Fruit fly (Drosophila melanogaster) whole organism, wandering third instar larva: ENCODE measurements around the gene CG42536.

Source experiments
- Abd-B ChIP-seq: fragments of >200 bp; optimal IDR thresholded peaks from 2 replicates; lab custom pipeline; 2017; ENCODE audit warnings: missing biosample characterization, missing genetic modification characterization
- CG32264 ChIP-seq: fragments of 200-800 bp; sonication (Bioruptor generic); optimal IDR thresholded peaks from 2 replicates; lab custom pipeline; 2016; ENCODE audit warnings: missing biosample characterization, missing genetic modification characterization
- CG9705 ChIP-seq: fragments of 200-800 bp; sonication (Bioruptor generic); optimal IDR thresholded peaks from 2 replicates; lab custom pipeline; 2018; ENCODE audit warnings: missing biosample characterization, mild to moderate bottlenecking, missing genetic modification characterization
- CrebA ChIP-seq: fragments of 200-800 bp; sonication (Bioruptor generic); optimal IDR thresholded peaks from 2 replicates; lab custom pipeline; 2016; ENCODE audit warnings: missing biosample characterization, mild to moderate bottlenecking, missing genetic modification characterization, borderline replicate concordance
- Dfd ChIP-seq: fragments of >200 bp; optimal IDR thresholded peaks from 2 replicates; lab custom pipeline; 2017; ENCODE audit warnings: missing biosample characterization, missing genetic modification characterization
- Dif ChIP-seq: fragments of 200-275, 200-300 bp; sonication (Bioruptor generic); optimal IDR thresholded peaks from 2 replicates; lab custom pipeline; 2018; ENCODE audit warnings: missing biosample characterization, missing genetic modification characterization; ENCODE audit not compliant: partially characterized antibody
- GATAd ChIP-seq: sonication (Bioruptor generic); optimal IDR thresholded peaks from 2 replicates; lab custom pipeline; 2016; ENCODE audit warnings: missing biosample characterization, missing genetic modification characterization
- HLH106 ChIP-seq: fragments of 200-800 bp; optimal IDR thresholded peaks from 3 replicates; lab custom pipeline; 2019; ENCODE audit warnings: missing biosample characterization, mild to moderate bottlenecking, missing genetic modification characterization, moderate library complexity
- Hnf4 ChIP-seq: fragments of 200-800 bp; sonication (Bioruptor generic); optimal IDR thresholded peaks from 2 replicates; lab custom pipeline; 2016; ENCODE audit warnings: missing biosample characterization, mild to moderate bottlenecking, missing genetic modification characterization
- Hr78 ChIP-seq: fragments of >200 bp; optimal IDR thresholded peaks from 2 replicates; lab custom pipeline; 2017; ENCODE audit warnings: missing biosample characterization, missing genetic modification characterization
- Hr83 ChIP-seq: fragments of 200-300 bp; sonication (Bioruptor generic); optimal IDR thresholded peaks from 2 replicates; lab custom pipeline; 2016; ENCODE audit warnings: missing biosample characterization, mild to moderate bottlenecking, missing genetic modification characterization, moderate library complexity; ENCODE audit not compliant: poor library complexity, severe bottlenecking
- Jra ChIP-seq: sonication (Bioruptor generic); optimal IDR thresholded peaks from 2 replicates; lab custom pipeline; 2016; ENCODE audit warnings: missing biosample characterization, missing genetic modification characterization
- Mio ChIP-seq: sonication (Bioruptor generic); optimal IDR thresholded peaks from 2 replicates; lab custom pipeline; 2016; ENCODE audit warnings: missing biosample characterization, missing genetic modification characterization
- Myc ChIP-seq: fragments of >200 bp; optimal IDR thresholded peaks from 2 replicates; lab custom pipeline; 2017
- N ChIP-seq: fragments of >200 bp; optimal IDR thresholded peaks from 2 replicates; lab custom pipeline; 2018; ENCODE audit warnings: missing biosample characterization, missing external identifiers, missing genetic modification characterization
- OdsH ChIP-seq: fragments of 200-800 bp; sonication (Bioruptor generic); optimal IDR thresholded peaks from 2 replicates; lab custom pipeline; 2016; ENCODE audit warnings: missing biosample characterization, mild to moderate bottlenecking, missing genetic modification characterization
- Rel ChIP-seq, 2 experiments: fragments of 200-800 bp; sonication (Bioruptor generic) in 1 of 2; optimal IDR thresholded peaks; 2 replicates in 1 of 2; 3 replicates in 1 of 2; lab custom pipeline; 2016 to 2019; ENCODE audit warnings: mild to moderate bottlenecking in 2 of 2, missing biosample characterization in 2 of 2, missing genetic modification characterization in 2 of 2, moderate library complexity in 1 of 2
- Sp1 ChIP-seq: fragments of 200-800 bp; sonication (Bioruptor generic); optimal IDR thresholded peaks from 3 replicates; lab custom pipeline; 2019; ENCODE audit warnings: missing biosample characterization, mild to moderate bottlenecking, missing genetic modification characterization, moderate library complexity
- Vsx2 ChIP-seq: fragments of 200-300, 225-300 bp; sonication (Bioruptor generic); optimal IDR thresholded peaks from 2 replicates; lab custom pipeline; 2018; ENCODE audit warnings: missing biosample characterization, missing genetic modification characterization; ENCODE audit not compliant: partially characterized antibody
- br ChIP-seq: fragments of 200-800 bp; sonication (Bioruptor generic); optimal IDR thresholded peaks from 2 replicates; lab custom pipeline; 2016; ENCODE audit warnings: missing biosample characterization, missing genetic modification characterization
- brk ChIP-seq: fragments of 200-800 bp; sonication (Bioruptor generic); optimal IDR thresholded peaks from 2 replicates; lab custom pipeline; 2016; ENCODE audit warnings: missing biosample characterization, mild to moderate bottlenecking, missing genetic modification characterization
- dl ChIP-seq, 2 experiments: fragments of 175-275, 200-275 bp in 1 of 2; fragments of 200-275 bp in 1 of 2; sonication (Bioruptor generic); optimal IDR thresholded peaks; lab custom pipeline; 2018; ENCODE audit warnings: mild to moderate bottlenecking in 2 of 2, missing biosample characterization in 2 of 2, missing genetic modification characterization in 2 of 2, moderate library complexity in 2 of 2; ENCODE audit not compliant: partially characterized antibody in 2 of 2, insufficient read depth in 1 of 2
- dmrt93B ChIP-seq: fragments of 200-800 bp; sonication (Bioruptor generic); optimal IDR thresholded peaks from 2 replicates; lab custom pipeline; 2018; ENCODE audit warnings: missing biosample characterization, mild to moderate bottlenecking, missing genetic modification characterization
- dsf ChIP-seq: sonication (Bioruptor generic); optimal IDR thresholded peaks from 2 replicates; lab custom pipeline; 2016; ENCODE audit warnings: missing biosample characterization, missing genetic modification characterization, borderline replicate concordance
- ey ChIP-seq: fragments of 200-800 bp; sonication (Bioruptor generic); optimal IDR thresholded peaks from 2 replicates; lab custom pipeline; 2016; ENCODE audit warnings: missing biosample characterization, missing genetic modification characterization
- foxo ChIP-seq, 2 experiments: fragments of 200-800 bp; sonication (Bioruptor generic); optimal IDR thresholded peaks; 2 replicates in 1 of 2; 3 replicates in 1 of 2; lab custom pipeline; 2016 to 2017; ENCODE audit warnings: missing biosample characterization in 2 of 2, missing genetic modification characterization in 2 of 2
- fru ChIP-seq: fragments of 200-800 bp; sonication (Bioruptor generic); optimal IDR thresholded peaks from 3 replicates; lab custom pipeline; 2016; ENCODE audit warnings: missing biosample characterization, mild to moderate bottlenecking, missing genetic modification characterization
- h ChIP-seq: fragments of 200-800 bp; sonication (Bioruptor generic); optimal IDR thresholded peaks from 3 replicates; lab custom pipeline; 2016; ENCODE audit warnings: missing biosample characterization, mild to moderate bottlenecking, missing genetic modification characterization
- jim ChIP-seq: fragments of 175-275, 200-325 bp; sonication (Bioruptor generic); optimal IDR thresholded peaks from 2 replicates; lab custom pipeline; 2016; ENCODE audit warnings: missing biosample characterization, mild to moderate bottlenecking, missing genetic modification characterization
- lola ChIP-seq: fragments of >200 bp; optimal IDR thresholded peaks from 2 replicates; lab custom pipeline; 2017; ENCODE audit warnings: missing biosample characterization, missing genetic modification characterization
- pan ChIP-seq: fragments of >200 bp; optimal IDR thresholded peaks from 2 replicates; lab custom pipeline; 2017
- psq ChIP-seq: fragments of 200-800 bp; sonication (Bioruptor generic); optimal IDR thresholded peaks from 3 replicates; lab custom pipeline; 2017; ENCODE audit warnings: missing biosample characterization, mild to moderate bottlenecking, missing genetic modification characterization, moderate library complexity
- rgr ChIP-seq: fragments of 200-800 bp; sonication (Bioruptor generic); optimal IDR thresholded peaks from 3 replicates; lab custom pipeline; 2016; ENCODE audit warnings: missing biosample characterization, mild to moderate bottlenecking, missing genetic modification characterization
- sage ChIP-seq: fragments of 200-800 bp; sonication (Bioruptor generic); optimal IDR thresholded peaks from 2 replicates; lab custom pipeline; 2016; ENCODE audit warnings: missing biosample characterization, mild to moderate bottlenecking, missing genetic modification characterization
- sv ChIP-seq: fragments of 200-800 bp; sonication (Bioruptor generic); optimal IDR thresholded peaks from 3 replicates; lab custom pipeline; 2016; ENCODE audit warnings: missing biosample characterization, missing genetic modification characterization
- tai ChIP-seq: sonication (Bioruptor generic); optimal IDR thresholded peaks from 2 replicates; lab custom pipeline; 2016; ENCODE audit warnings: missing biosample characterization, missing genetic modification characterization
- usp ChIP-seq: fragments of >200 bp; optimal IDR thresholded peaks from 2 replicates; lab custom pipeline; 2017; ENCODE audit warnings: missing biosample characterization, missing genetic modification characterization
- woc ChIP-seq: sonication (Bioruptor generic); optimal IDR thresholded peaks from 2 replicates; lab custom pipeline; 2016; ENCODE audit warnings: missing biosample characterization, mild to moderate bottlenecking, missing genetic modification characterization

The CG42536 gene

dm6 chr3L:10664511-10665062, 34.7 kb upstream of the CG42536 start, which contains the start of gene simj (continued):
- TF ChIP-seq brk (GFP tag; lab: Kevin White, UChicago) (peak; percentile 77), lola (no peak), Dfd (GFP tag; lab: Kevin White, UChicago) (no peak), Mio (GFP tag; lab: Kevin White, UChicago) (no peak)

dm6 chr3L:10663190-10663763, 33.4 kb upstream of the CG42536 start, which contains the start of gene Adi1:
Adi1 (plus strand) TSS chr3L:10663376.
- TF ChIP-seq brk (GFP tag; lab: Kevin White, UChicago) (peak; percentile 23), HLH106 (tag; lab: Kevin White, UChicago) (no peak), foxo (GFP tag; optimal IDR thresholded peaks at IDR 0.05; lab: Kevin White, UChicago) (peak in 1 of 2 experiments; percentile 24), Rel (GFP tag; optimal IDR thresholded peaks at IDR 0.05; lab: Kevin White, UChicago) (no peak), Rel (tag; optimal IDR thresholded peaks at IDR 0.05; lab: Kevin White, UChicago) (peak; percentile 7)

- TF ChIP-seq woc (peak; percentile 68), dl (GFP tag; optimal IDR thresholded peaks at IDR 0.05; lab: Kevin White, UChicago; ENCODE audit: insufficient read depth in 1 of 2, partially characterized antibody in 2 of 2) (no peak), sv (GFP tag; lab: Kevin White, UChicago) (no peak), rgr (GFP tag; lab: Kevin White, UChicago) (peak; percentile 30), Hr83 (GFP tag; lab: Kevin White, UChicago) (peak; percentile 33), foxo (GFP tag; optimal IDR thresholded peaks at IDR 0.05; lab: Kevin White, UChicago) (peak in 1 of 2 experiments; percentile 24), br (peak; percentile 61), Dif (GFP tag; lab: Kevin White, UChicago) (no peak), lola (no peak), HLH106 (tag; lab: Kevin White, UChicago) (peak; percentile 64), fru (GFP tag; lab: Kevin White, UChicago) (peak; percentile 9), Mio (GFP tag; lab: Kevin White, UChicago) (peak; percentile 19), Hr78 (no peak), dsf (GFP tag; lab: Kevin White, UChicago) (no peak), Abd-B (no peak), tai (peak; percentile 54), GATAd (GFP tag; lab: Kevin White, UChicago) (no peak), Rel (GFP tag; optimal IDR thresholded peaks at IDR 0.05; lab: Kevin White, UChicago) (no peak), Rel (tag; optimal IDR thresholded peaks at IDR 0.05; lab: Kevin White, UChicago) (peak; percentile 47), CG9705 (no peak), Sp1 (GFP tag; lab: Kevin White, UChicago) (peak; percentile 37), Myc (lab: Kevin White, UChicago) (peak; percentile 5), brk (GFP tag; lab: Kevin White, UChicago) (peak; percentile 32), h (GFP tag; lab: Kevin White, UChicago) (peak; percentile 40), CG32264 (GFP tag; lab: Kevin White, UChicago) (no peak), Dfd (GFP tag; lab: Kevin White, UChicago) (no peak), Jra (GFP tag; lab: Kevin White, UChicago) (no peak), Vsx2 (no peak), ey (no peak), usp (no peak), sage (GFP tag; lab: Kevin White, UChicago) (peak; percentile 20), CrebA (GFP tag; lab: Kevin White, UChicago) (no peak), psq (GFP tag; lab: Kevin White, UChicago) (no peak), N (GFP tag; lab: Kevin White, UChicago) (no peak), OdsH (GFP tag; lab: Kevin White, UChicago) (no peak), pan (lab: Kevin White, UChicago) (no peak), Hnf4 (peak; percentile 35), jim (no peak), dmrt93B (no peak)
Measured at dm6 chr3L:10660744-10661589, 31.1 kb upstream of the CG42536 start, which contains the start of the genes CG32066 and CG8003. CG32066 (minus strand) TSS chr3L:10661013. CG8003 (plus strand) TSS chr3L:10661475.
